Worm (Caenorhabditis elegans) whole organism, early embryonic: ENCODE measurements around the gene srsx-11.

Experiments used
- B0310.2 ChIP-seq: sonication (generic microtip); optimal IDR thresholded peaks from 2 replicates; lab custom pipeline; 2016; ENCODE audit warnings: mild to moderate bottlenecking, missing genetic modification characterization, missing compliant biosample characterization
- F13C5.2 ChIP-seq: sonication (generic microtip); optimal IDR thresholded peaks from 2 replicates; lab custom pipeline; 2017; ENCODE audit warnings: mild to moderate bottlenecking, missing genetic modification characterization, inconsistent platforms, missing compliant biosample characterization
- aly-1 ChIP-seq: sonication (generic microtip); optimal IDR thresholded peaks from 2 replicates; lab custom pipeline; 2016; ENCODE audit warnings: missing genetic modification characterization, missing compliant biosample characterization
- ama-1 ChIP-seq: fragments of 150-350 bp; optimal IDR thresholded peaks from 2 replicates; lab custom pipeline; 2014
- ceh-13 ChIP-seq: fragments of 200-800 bp; sonication (Bioruptor generic); optimal IDR thresholded peaks from 2 replicates; lab custom pipeline; 2018; ENCODE audit warnings: mild to moderate bottlenecking, missing genetic modification characterization, missing compliant biosample characterization
- ceh-36 ChIP-seq: sonication (generic microtip); optimal IDR thresholded peaks from 2 replicates; lab custom pipeline; 2016; ENCODE audit warnings: missing genetic modification characterization, inconsistent platforms, missing compliant biosample characterization
- ets-7 ChIP-seq: sonication (generic microtip); optimal IDR thresholded peaks from 2 replicates; lab custom pipeline; 2016; ENCODE audit warnings: missing genotype, missing genetic modification characterization, missing compliant biosample characterization
- flt-1 ChIP-seq: fragments of 200-800 bp; sonication (Bioruptor generic); IDR thresholded peaks from 2 replicates; pipeline ENCODE4 v1.3.6; 2022; ENCODE audit warnings: missing genetic modification characterization, missing compliant biosample characterization
- hmbx-1 ChIP-seq: sonication (generic microtip); optimal IDR thresholded peaks from 2 replicates; lab custom pipeline; 2016; ENCODE audit warnings: mild to moderate bottlenecking, missing genetic modification characterization, missing compliant biosample characterization
- hmg-4 ChIP-seq: fragments of 200-800 bp; sonication (Bioruptor generic); optimal IDR thresholded peaks from 2 replicates; lab custom pipeline; 2018; ENCODE audit warnings: mild to moderate bottlenecking, missing genetic modification characterization, missing compliant biosample characterization
- hnd-1 ChIP-seq: sonication (generic microtip); optimal IDR thresholded peaks from 2 replicates; lab custom pipeline; 2016; ENCODE audit warnings: missing genetic modification characterization, missing compliant biosample characterization
- pes-1 ChIP-seq: fragments of 200-800 bp; sonication (Bioruptor generic); IDR thresholded peaks from 2 replicates; pipeline ENCODE4 v1.3.6; 2022; ENCODE audit warnings: missing genetic modification reagents, missing genetic modification characterization, missing compliant biosample characterization
- scrt-1 ChIP-seq: fragments of 200-800 bp; sonication (Bioruptor generic); IDR thresholded peaks from 2 replicates; pipeline ENCODE4 v1.3.6; 2022; ENCODE audit warnings: missing genetic modification characterization, missing compliant biosample characterization
- sea-1 ChIP-seq: fragments of 200-800 bp; sonication (Bioruptor generic); conservative IDR thresholded peaks from 2 replicates; pipeline ENCODE4 v1.3.6; 2022; ENCODE audit warnings: missing genetic modification characterization, missing compliant biosample characterization
- tbx-11 ChIP-seq: fragments of 200-800 bp; sonication (Bioruptor generic); IDR thresholded peaks from 2 replicates; pipeline ENCODE4 v1.3.6; 2022; ENCODE audit warnings: missing genetic modification characterization, missing compliant biosample characterization
- tbx-37 ChIP-seq: fragments of 200-800 bp; sonication (Bioruptor generic); conservative IDR thresholded peaks from 2 replicates; pipeline ENCODE4 v1.3.6; 2022; ENCODE audit warnings: missing genetic modification reagents, missing genetic modification characterization, missing compliant biosample characterization
- tra-4 ChIP-seq: sonication (generic microtip); optimal IDR thresholded peaks from 2 replicates; lab custom pipeline; 2017; ENCODE audit warnings: missing genetic modification characterization, missing compliant biosample characterization

Gene srsx-11

ce11 chrV:4977539-4977938 lies 1.4 kb downstream of the srsx-11 start:
- no peak for TF ChIP-seq tbx-11 (GFP tag; lab: Robert Waterston, UW)
- TF ChIP-seq hnd-1 (tag; lab: Kevin White, UChicago): no peak
- TF ChIP-seq scrt-1 (GFP tag; lab: Robert Waterston, UW): no peak
- TF ChIP-seq hmbx-1 (tag; lab: Kevin White, UChicago): no peak
- no peak for TF ChIP-seq ama-1 (lab: Kevin White, UChicago)
- no peak for TF ChIP-seq tbx-37 (GFP tag; lab: Robert Waterston, UW)
- no peak for TF ChIP-seq pes-1 (GFP tag; lab: Robert Waterston, UW)

DNA sequence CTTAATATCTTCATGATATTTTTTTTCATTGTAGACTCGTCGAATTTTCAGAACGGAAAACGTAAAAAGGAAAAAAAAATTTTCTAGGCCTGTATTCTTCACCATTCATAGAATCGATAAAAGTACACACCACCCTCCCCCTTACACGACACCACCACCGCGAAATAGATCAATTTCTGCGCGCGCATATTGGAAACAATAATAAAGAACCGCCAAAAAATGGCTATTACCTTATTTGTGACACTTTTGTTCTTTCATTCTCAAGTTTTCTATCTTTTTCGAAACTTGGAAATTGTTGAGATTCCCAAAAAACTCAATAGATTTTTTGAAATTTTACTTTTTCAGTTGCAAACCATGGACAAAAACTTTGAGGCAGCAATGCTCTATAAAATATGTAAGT lies 3.8 kb downstream of the srsx-11 start, which contains the start of gene F26G5.1:
Gene F26G5.1 (plus strand): TSS at position 339 of the 400 bp plus-strand sequence.
- TF ChIP-seq ceh-13 (GFP tag; lab: Kevin White, UChicago): no peak
- TF ChIP-seq tra-4: no peak
- no peak for TF ChIP-seq hmbx-1 (tag; lab: Kevin White, UChicago)
- TF ChIP-seq hnd-1 (tag; lab: Kevin White, UChicago): no peak
- TF ChIP-seq ama-1 (lab: Kevin White, UChicago): no peak

DNA sequence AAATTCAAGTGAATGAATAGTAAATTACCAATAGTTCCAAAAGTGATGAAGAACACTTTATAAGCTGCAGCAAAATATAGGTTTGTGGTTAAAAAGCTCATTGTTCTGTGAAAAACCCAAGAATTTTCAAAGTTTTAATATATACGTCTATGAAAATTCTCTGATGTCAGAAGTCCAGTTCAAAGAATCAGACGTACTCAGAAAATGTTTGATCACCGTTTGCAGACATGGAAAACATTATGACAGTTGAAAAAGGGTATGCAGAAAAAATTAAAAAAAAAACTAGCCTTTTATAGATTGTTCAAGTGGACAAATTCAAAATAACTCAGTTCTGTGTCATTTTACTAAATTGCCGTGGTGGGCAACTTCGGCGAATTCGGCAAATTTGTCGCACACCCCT lies 4.3 kb downstream of the srsx-11 start, which contains the start of gene srsx-10:
Gene srsx-10 (minus strand): TSS at position 101 of the 400 bp plus-strand sequence.
- TF ChIP-seq B0310.2 (tag; lab: Kevin White, UChicago): no peak
- TF ChIP-seq tra-4: no peak
- TF ChIP-seq tbx-11 (GFP tag; lab: Robert Waterston, UW): no peak
- no peak for TF ChIP-seq sea-1 (GFP tag; lab: Robert Waterston, UW)
- no peak for TF ChIP-seq aly-1 (tag; lab: Kevin White, UChicago)
- TF ChIP-seq hmbx-1 (tag; lab: Kevin White, UChicago): no peak
- TF ChIP-seq ets-7 (tag; lab: Kevin White, UChicago): no peak
- no peak for TF ChIP-seq ceh-36 (tag; lab: Kevin White, UChicago)

DNA sequence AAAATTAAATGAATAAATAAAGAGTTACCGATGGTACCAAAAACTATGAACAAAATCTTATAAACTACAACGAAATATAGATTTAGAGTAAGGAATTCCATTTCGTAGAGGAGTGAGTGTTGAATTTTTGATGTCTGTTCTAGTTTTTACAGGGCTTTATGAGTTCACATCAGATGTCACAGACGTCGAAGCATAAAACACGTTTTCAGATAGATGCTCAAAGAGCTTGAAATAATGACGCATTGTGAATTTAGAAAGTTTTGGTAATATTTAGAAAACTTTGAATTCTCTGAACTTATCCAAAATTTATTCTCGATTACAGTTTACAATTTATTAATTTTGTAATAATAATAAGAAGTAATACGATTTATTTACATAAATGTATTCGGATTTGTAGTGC lies 6.0 kb downstream of the srsx-11 start, which contains the start of gene srsx-9:
Gene srsx-9 (minus strand): TSS at position 101 of the 400 bp plus-strand sequence.
- TF ChIP-seq hmbx-1 (tag; lab: Kevin White, UChicago) (no peak), tra-4 (no peak), F13C5.2 (tag; lab: Kevin White, UChicago) (no peak), sea-1 (GFP tag; lab: Robert Waterston, UW) (no peak), ets-7 (tag; lab: Kevin White, UChicago) (no peak), tbx-37 (GFP tag; lab: Robert Waterston, UW) (no peak), hmg-4 (GFP tag; lab: Kevin White, UChicago) (no peak), ceh-36 (tag; lab: Kevin White, UChicago) (no peak), ama-1 (lab: Kevin White, UChicago) (no peak), tbx-11 (GFP tag; lab: Robert Waterston, UW) (no peak), scrt-1 (GFP tag; lab: Robert Waterston, UW) (no peak), pes-1 (GFP tag; lab: Robert Waterston, UW) (no peak), B0310.2 (tag; lab: Kevin White, UChicago) (no peak), hnd-1 (tag; lab: Kevin White, UChicago) (no peak), flt-1 (GFP tag; lab: Robert Waterston, UW) (no peak)

- no peak for TF ChIP-seq ceh-13 (GFP tag; lab: Kevin White, UChicago)
- no peak for TF ChIP-seq B0310.2 (tag; lab: Kevin White, UChicago)
- TF ChIP-seq hmg-4 (GFP tag; lab: Kevin White, UChicago): no peak
- no peak for TF ChIP-seq flt-1 (GFP tag; lab: Robert Waterston, UW)
- TF ChIP-seq pes-1 (GFP tag; lab: Robert Waterston, UW): no peak
- no peak for TF ChIP-seq hmbx-1 (tag; lab: Kevin White, UChicago)
- no peak for TF ChIP-seq F13C5.2 (tag; lab: Kevin White, UChicago)
- no peak for TF ChIP-seq hnd-1 (tag; lab: Kevin White, UChicago)
- TF ChIP-seq ceh-36 (tag; lab: Kevin White, UChicago): no peak
- TF ChIP-seq aly-1 (tag; lab: Kevin White, UChicago): no peak
These were observed 9.5 kb downstream of the srsx-11 start for ce11 chrV:4969503-4969902.

DNA sequence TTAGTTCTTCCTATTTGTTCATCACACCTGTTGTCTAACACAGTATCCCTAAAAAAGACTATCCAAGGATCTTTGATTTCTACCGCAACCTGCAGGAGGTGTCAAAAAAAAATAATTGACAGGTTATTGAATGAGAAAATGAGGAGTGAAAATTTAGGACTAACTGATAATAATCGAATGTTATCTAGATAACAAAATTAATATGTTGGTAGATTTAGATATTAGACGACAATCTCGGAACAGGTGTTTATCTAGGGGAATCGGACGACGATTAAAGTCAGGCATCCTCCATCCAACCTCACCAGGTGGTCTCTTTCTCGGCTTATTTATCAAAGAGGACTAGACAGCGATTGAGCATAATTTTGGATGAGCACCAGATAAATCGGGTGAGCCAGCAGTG lies 10.2 kb downstream of the srsx-11 start:
- TF ChIP-seq scrt-1 (GFP tag; lab: Robert Waterston, UW) (no peak), ama-1 (lab: Kevin White, UChicago) (no peak), tra-4 (no peak), ceh-36 (tag; lab: Kevin White, UChicago) (no peak), hmg-4 (GFP tag; lab: Kevin White, UChicago) (no peak), pes-1 (GFP tag; lab: Robert Waterston, UW) (no peak), hmbx-1 (tag; lab: Kevin White, UChicago) (no peak), B0310.2 (tag; lab: Kevin White, UChicago) (no peak), tbx-37 (GFP tag; lab: Robert Waterston, UW) (no peak), ceh-13 (GFP tag; lab: Kevin White, UChicago) (no peak), aly-1 (tag; lab: Kevin White, UChicago) (no peak), tbx-11 (GFP tag; lab: Robert Waterston, UW) (no peak), flt-1 (GFP tag; lab: Robert Waterston, UW) (no peak), sea-1 (GFP tag; lab: Robert Waterston, UW) (no peak), F13C5.2 (tag; lab: Kevin White, UChicago) (no peak), hnd-1 (tag; lab: Kevin White, UChicago) (no peak), ets-7 (tag; lab: Kevin White, UChicago) (no peak)

ce11 chrV:4967238-4967637 lies 11.7 kb downstream of the srsx-11 start:
- TF ChIP-seq scrt-1 (GFP tag; lab: Robert Waterston, UW): no peak
- TF ChIP-seq B0310.2 (tag; lab: Kevin White, UChicago): no peak
- TF ChIP-seq pes-1 (GFP tag; lab: Robert Waterston, UW): 0 out of 2 replicates have a peak, but pooled peaks have one; percentile 10
- no peak for TF ChIP-seq ceh-36 (tag; lab: Kevin White, UChicago)
- TF ChIP-seq tra-4: no peak
- no peak for TF ChIP-seq hmg-4 (GFP tag; lab: Kevin White, UChicago)
- TF ChIP-seq ceh-13 (GFP tag; lab: Kevin White, UChicago): no peak
- no peak for TF ChIP-seq hmbx-1 (tag; lab: Kevin White, UChicago)
